Worm (Caenorhabditis elegans) whole organism, mixed stage, embryonic: Measurements from ENCODE around the gene hhat-2.

Experiments used
- elt-3 ChIP-seq: fragments of 150-350 bp; optimal IDR thresholded peaks from 2 replicates; lab custom pipeline; 2014; ENCODE audit warnings: missing biosample characterization, missing genetic modification characterization
- ham-2 ChIP-seq: fragments of 200-800 bp; sonication (Bioruptor generic); optimal IDR thresholded peaks from 2 replicates; lab custom pipeline; 2018; ENCODE audit warnings: mild to moderate bottlenecking, missing genetic modification characterization, missing compliant biosample characterization
- lin-13 ChIP-seq: fragments of 150-350 bp; optimal IDR thresholded peaks from 2 replicates; lab custom pipeline; 2014; ENCODE audit warnings: missing biosample characterization, missing genetic modification characterization
- lsy-2 ChIP-seq: fragments of 150-350 bp; optimal IDR thresholded peaks from 2 replicates; lab custom pipeline; 2014; ENCODE audit warnings: missing biosample characterization, missing genetic modification characterization
- snpc-4 ChIP-seq: fragments of 150-350 bp; optimal IDR thresholded peaks from 2 replicates; lab custom pipeline; 2014; ENCODE audit warnings: missing biosample characterization, missing genetic modification characterization
- sptf-1 ChIP-seq: sonication (generic microtip); optimal IDR thresholded peaks from 2 replicates; lab custom pipeline; 2017; ENCODE audit warnings: mild to moderate bottlenecking, missing genetic modification characterization, moderate library complexity, missing compliant biosample characterization
- unc-120 ChIP-seq: sonication (generic microtip); optimal IDR thresholded peaks from 2 replicates; lab custom pipeline; 2017; ENCODE audit warnings: missing genetic modification characterization, missing compliant biosample characterization; ENCODE audit not compliant: poor library complexity, severe bottlenecking
- unc-39 ChIP-seq: fragments of 150-350 bp; optimal IDR thresholded peaks from 2 replicates; lab custom pipeline; 2014; ENCODE audit warnings: missing biosample characterization, missing genetic modification characterization
- unc-62 ChIP-seq: fragments of 150-350 bp; optimal IDR thresholded peaks from 2 replicates; lab custom pipeline; 2014; ENCODE audit warnings: missing biosample characterization, missing genetic modification reagents, missing genetic modification characterization
- ztf-11 ChIP-seq: fragments of 150-350 bp; optimal IDR thresholded peaks from 2 replicates; lab custom pipeline; 2014; ENCODE audit warnings: missing biosample characterization, missing genetic modification characterization

ce11 chrIV:14836885-14837284, 8.0 kb upstream of the hhat-2 start, which contains the start of gene Y57G11C.22:
- no peak for TF ChIP-seq unc-62 (GFP tag; lab: Kevin White, UChicago)
- peak; percentile 76 for TF ChIP-seq unc-120 (tag; lab: Kevin White, UChicago)
- no peak for TF ChIP-seq snpc-4 (tag; lab: Kevin White, UChicago)
- no peak for TF ChIP-seq sptf-1 (tag; lab: Kevin White, UChicago)
- no peak for TF ChIP-seq unc-39
- no peak for TF ChIP-seq lin-13 (tag; lab: Kevin White, UChicago)
- no peak for TF ChIP-seq ztf-11 (tag; lab: Kevin White, UChicago)
- no peak for TF ChIP-seq ham-2
- TF ChIP-seq lsy-2 (tag; lab: Kevin White, UChicago), result no peak
- no peak for TF ChIP-seq elt-3 (tag; lab: Kevin White, UChicago)
